Fruit fly (Drosophila melanogaster) whole organism: ENCODE measurements around the gene CG8032.

Source experiments
- CG8478 ChIP-seq: fragments of >200 bp; optimal IDR thresholded peaks from 2 replicates; lab custom pipeline; 2018; ENCODE audit warnings: inconsistent platforms
- EcR ChIP-seq, 2 experiments: fragments of >200 bp; optimal IDR thresholded peaks; 2 replicates each; lab custom pipeline; 2017; ENCODE audit warnings: missing biosample characterization in 2 of 2, missing genetic modification characterization in 2 of 2, missing genetic modification reagents in 2 of 2
- psq ChIP-seq: fragments of >200 bp; optimal IDR thresholded peaks from 2 replicates; lab custom pipeline; 2017
- usp ChIP-seq: fragments of >200 bp; optimal IDR thresholded peaks from 2 replicates; lab custom pipeline; 2017; ENCODE audit warnings: missing biosample characterization, missing genetic modification characterization, mixed read lengths

dm6 chr3R:8705323-8706097 is 41.6 kb downstream of the CG8032 start:
- TF ChIP-seq usp (GFP tag; lab: Kevin White, UChicago) (no peak), psq (no peak), CG8478 (lab: Kevin White, UChicago) (no peak), EcR (GFP tag; optimal IDR thresholded peaks at IDR 0.05; lab: Kevin White, UChicago) (no peak)
